Worm (Caenorhabditis elegans) whole organism, late embryonic: Measurements from ENCODE around the gene srh-141.

ENCODE experiments used
- K02D7.2 ChIP-seq: sonication (generic microtip); optimal IDR thresholded peaks from 2 replicates; lab custom pipeline; 2017; ENCODE audit warnings: mild to moderate bottlenecking, missing genetic modification characterization, missing compliant biosample characterization
- ama-1 ChIP-seq: fragments of 150-350 bp; optimal IDR thresholded peaks from 2 replicates; lab custom pipeline; 2014
- elt-2 ChIP-seq: sonication (generic microtip); optimal IDR thresholded peaks from 2 replicates; lab custom pipeline; 2016; ENCODE audit warnings: missing genetic modification reagents, missing genetic modification characterization, missing compliant biosample characterization
- nfya-1 ChIP-seq: sonication (generic microtip); optimal IDR thresholded peaks from 2 replicates; lab custom pipeline; 2017; ENCODE audit warnings: missing genetic modification characterization, mild to moderate bottlenecking, missing compliant biosample characterization, antibody characterized with exemption, moderate library complexity
- nhr-11 ChIP-seq: fragments of 150-350 bp; optimal IDR thresholded peaks from 2 replicates; lab custom pipeline; 2014; ENCODE audit warnings: missing biosample characterization, missing genetic modification characterization
- pax-1 ChIP-seq: fragments of 150-350 bp; optimal IDR thresholded peaks from 2 replicates; lab custom pipeline; 2014; ENCODE audit warnings: missing biosample characterization, missing genetic modification characterization
- pha-4 ChIP-seq: fragments of 150-350 bp; optimal IDR thresholded peaks from 2 replicates; lab custom pipeline; 2018; ENCODE audit warnings: missing biosample characterization, missing genetic modification reagents, missing genetic modification characterization
- unc-55 ChIP-seq: sonication (generic microtip); optimal IDR thresholded peaks from 2 replicates; lab custom pipeline; 2017; ENCODE audit warnings: missing biosample characterization, missing genetic modification reagents, missing genetic modification characterization

- no peak for TF ChIP-seq unc-55
- no peak for TF ChIP-seq pax-1 (tag; lab: Kevin White, UChicago)
- no peak for TF ChIP-seq K02D7.2 (tag; lab: Kevin White, UChicago)
- TF ChIP-seq ama-1 (lab: Kevin White, UChicago), result no peak
- TF ChIP-seq nfya-1, result no peak
- no peak for TF ChIP-seq pha-4
- TF ChIP-seq nhr-11, result no peak
- TF ChIP-seq elt-2 (tag; lab: Kevin White, UChicago), result no peak
Observed at ce11 chrV:16406357-16406756, 37.4 kb upstream of the srh-141 start.
